Worm (Caenorhabditis elegans) whole organism, mixed stage, embryonic: ENCODE results near the gene ZK688.9.
A peak's percentile ranks its signal among the peaks of the same experiment; 100 is the strongest.

Experiments used
- M03D4.4 ChIP-seq: sonication (generic microtip); optimal IDR thresholded peaks from 2 replicates; lab custom pipeline; 2017; ENCODE audit warnings: mild to moderate bottlenecking, missing genetic modification characterization, missing compliant biosample characterization
- bed-3 ChIP-seq: fragments of 200-800 bp; sonication (Bioruptor generic); optimal IDR thresholded peaks from 3 replicates; lab custom pipeline; 2018; ENCODE audit warnings: mild to moderate bottlenecking, missing genetic modification characterization, moderate library complexity, missing compliant biosample characterization
- ceh-39 ChIP-seq: fragments of 150-350 bp; optimal IDR thresholded peaks from 2 replicates; lab custom pipeline; 2014; ENCODE audit warnings: missing biosample characterization, missing genetic modification characterization
- ceh-43 ChIP-seq: fragments of 200-800 bp; sonication (Bioruptor generic); optimal IDR thresholded peaks from 2 replicates; lab custom pipeline; 2018; ENCODE audit warnings: mild to moderate bottlenecking, missing genetic modification characterization, moderate library complexity, missing compliant biosample characterization
- ceh-83 ChIP-seq: fragments of 200-800 bp; sonication (Bioruptor generic); optimal IDR thresholded peaks from 2 replicates; lab custom pipeline; 2018; ENCODE audit warnings: mild to moderate bottlenecking, missing genetic modification characterization, missing compliant biosample characterization
- ces-1 ChIP-seq: fragments of 150-350 bp; optimal IDR thresholded peaks from 2 replicates; lab custom pipeline; 2014; ENCODE audit warnings: missing biosample characterization, missing genetic modification reagents, missing genetic modification characterization
- drap-1 ChIP-seq: fragments of 200-800 bp; sonication (Bioruptor generic); optimal IDR thresholded peaks from 3 replicates; lab custom pipeline; 2018; ENCODE audit warnings: mild to moderate bottlenecking, missing genetic modification characterization, missing compliant biosample characterization
- elt-1 ChIP-seq: sonication (generic microtip); optimal IDR thresholded peaks from 2 replicates; lab custom pipeline; 2017; ENCODE audit warnings: missing genetic modification characterization, mild to moderate bottlenecking, missing compliant biosample characterization, antibody characterized with exemption, moderate library complexity, borderline replicate concordance; ENCODE audit not compliant: insufficient read depth
- elt-3 ChIP-seq: fragments of 150-350 bp; optimal IDR thresholded peaks from 2 replicates; lab custom pipeline; 2014; ENCODE audit warnings: missing biosample characterization, missing genetic modification characterization
- ham-2 ChIP-seq: fragments of 200-800 bp; sonication (Bioruptor generic); optimal IDR thresholded peaks from 2 replicates; lab custom pipeline; 2018; ENCODE audit warnings: mild to moderate bottlenecking, missing genetic modification characterization, missing compliant biosample characterization
- hlh-1 ChIP-seq: fragments of 150-350 bp; optimal IDR thresholded peaks from 2 replicates; lab custom pipeline; 2014; ENCODE audit warnings: missing biosample characterization, missing genetic modification reagents, missing genetic modification characterization
- lin-13 ChIP-seq: fragments of 150-350 bp; optimal IDR thresholded peaks from 2 replicates; lab custom pipeline; 2014; ENCODE audit warnings: missing biosample characterization, missing genetic modification characterization
- lin-32 ChIP-seq: fragments of 200-800 bp; sonication (Bioruptor generic); optimal IDR thresholded peaks from 2 replicates; lab custom pipeline; 2018; ENCODE audit warnings: mild to moderate bottlenecking, missing genetic modification characterization, missing compliant biosample characterization
- lsy-2 ChIP-seq: fragments of 150-350 bp; optimal IDR thresholded peaks from 2 replicates; lab custom pipeline; 2014; ENCODE audit warnings: missing biosample characterization, missing genetic modification characterization
- mep-1 ChIP-seq: fragments of 150-350 bp; optimal IDR thresholded peaks from 2 replicates; lab custom pipeline; 2017; ENCODE audit warnings: missing biosample characterization, missing genetic modification reagents, missing genetic modification characterization, inconsistent platforms
- mls-2 ChIP-seq: sonication (generic microtip); optimal IDR thresholded peaks from 2 replicates; lab custom pipeline; 2016; ENCODE audit warnings: mild to moderate bottlenecking, missing genetic modification characterization, moderate library complexity, missing compliant biosample characterization
- nhr-12 ChIP-seq: fragments of 150-350 bp; optimal IDR thresholded peaks from 2 replicates; lab custom pipeline; 2014; ENCODE audit warnings: missing biosample characterization, missing genetic modification characterization
- nhr-2 ChIP-seq: fragments of 150-350 bp; optimal IDR thresholded peaks from 2 replicates; lab custom pipeline; 2014; ENCODE audit warnings: missing biosample characterization, missing genetic modification characterization
- nhr-237 ChIP-seq: fragments of 150-350 bp; optimal IDR thresholded peaks from 2 replicates; lab custom pipeline; 2014; ENCODE audit warnings: missing biosample characterization, missing genetic modification characterization
- nhr-28 ChIP-seq: fragments of 150-350 bp; optimal IDR thresholded peaks from 2 replicates; lab custom pipeline; 2014; ENCODE audit warnings: missing biosample characterization, missing genetic modification characterization
- nhr-76 ChIP-seq: sonication (generic microtip); optimal IDR thresholded peaks from 2 replicates; lab custom pipeline; 2017; ENCODE audit warnings: missing biosample characterization, missing genetic modification characterization
- pha-4 ChIP-seq: fragments of 150-350 bp; optimal IDR thresholded peaks from 2 replicates; lab custom pipeline; 2018; ENCODE audit warnings: missing biosample characterization, missing genetic modification reagents, missing genetic modification characterization
- sem-2 ChIP-seq: fragments of 200-800 bp; sonication (Bioruptor generic); optimal IDR thresholded peaks from 2 replicates; lab custom pipeline; 2018; ENCODE audit warnings: mild to moderate bottlenecking, missing genetic modification characterization, missing compliant biosample characterization
- sptf-1 ChIP-seq: sonication (generic microtip); optimal IDR thresholded peaks from 2 replicates; lab custom pipeline; 2017; ENCODE audit warnings: mild to moderate bottlenecking, missing genetic modification characterization, moderate library complexity, missing compliant biosample characterization
- tbx-8 ChIP-seq: fragments of 200-800 bp; sonication (Bioruptor generic); optimal IDR thresholded peaks from 2 replicates; lab custom pipeline; 2018; ENCODE audit warnings: mild to moderate bottlenecking, missing genetic modification characterization, moderate library complexity, missing compliant biosample characterization
- unc-120 ChIP-seq: sonication (generic microtip); optimal IDR thresholded peaks from 2 replicates; lab custom pipeline; 2017; ENCODE audit warnings: missing genetic modification characterization, missing compliant biosample characterization; ENCODE audit not compliant: poor library complexity, severe bottlenecking
- unc-39 ChIP-seq: fragments of 150-350 bp; optimal IDR thresholded peaks from 2 replicates; lab custom pipeline; 2014; ENCODE audit warnings: missing biosample characterization, missing genetic modification characterization
- zip-8 ChIP-seq: fragments of 150-350 bp; optimal IDR thresholded peaks from 2 replicates; lab custom pipeline; 2014; ENCODE audit warnings: missing biosample characterization, missing genetic modification characterization
- ztf-11 ChIP-seq: fragments of 150-350 bp; optimal IDR thresholded peaks from 2 replicates; lab custom pipeline; 2014; ENCODE audit warnings: missing biosample characterization, missing genetic modification characterization

ZK688.9 gene

ce11 chrIII:7873481-7873880 is 9.3 kb downstream of the ZK688.9 start, which contains the start of gene tyr-1:
TSS of gene tyr-1 (plus strand) at chrIII:7873781.
- TF ChIP-seq nhr-237 (tag; lab: Kevin White, UChicago) = no peak
- no peak for TF ChIP-seq elt-3 (tag; lab: Kevin White, UChicago)
- no peak for TF ChIP-seq hlh-1 (tag; lab: Kevin White, UChicago)
- TF ChIP-seq sptf-1 = no peak

- TF ChIP-seq elt-3 (tag; lab: Kevin White, UChicago) (no peak), ceh-83 (GFP tag; lab: Kevin White, UChicago) (no peak)
Observed at ce11 chrIII:7872776-7873175, 10.0 kb downstream of the ZK688.9 start.

- TF ChIP-seq sptf-1 = no peak
- TF ChIP-seq sem-2 (GFP tag; lab: Kevin White, UChicago) = no peak
- no peak for TF ChIP-seq mep-1 (tag; lab: Kevin White, UChicago)
- no peak for TF ChIP-seq drap-1
- no peak for TF ChIP-seq mls-2 (tag; lab: Kevin White, UChicago)
- TF ChIP-seq ham-2 (GFP tag; lab: Kevin White, UChicago) = no peak
Observed at ce11 chrIII:7866189-7866588, 16.6 kb downstream of the ZK688.9 start, which contains the start of gene cup-4. TSS of gene cup-4 (plus strand) at chrIII:7866489.

ce11 chrIII:7865238-7865761 is 17.5 kb downstream of the ZK688.9 start, which contains the start of gene slc-17.3:
TSS of gene slc-17.3 (minus strand) at chrIII:7865288.
- TF ChIP-seq nhr-28 (no peak), nhr-12 (tag; lab: Kevin White, UChicago) (no peak), unc-120 (no peak), nhr-76 (tag; lab: Kevin White, UChicago) (no peak), mls-2 (tag; lab: Kevin White, UChicago) (no peak), M03D4.4 (no peak), zip-8 (tag; lab: Kevin White, UChicago) (no peak), pha-4 (tag; lab: Kevin White, UChicago) (no peak), ceh-39 (tag; lab: Kevin White, UChicago) (no peak)

ce11 chrIII:7861535-7862120 is 21.2 kb downstream of the ZK688.9 start, which contains the start of gene snr-5:
TSS of gene snr-5 (plus strand) at chrIII:7862070.
- TF ChIP-seq M03D4.4 = no peak
- TF ChIP-seq ces-1 (GFP tag; lab: Kevin White, UChicago) = no peak
- TF ChIP-seq tbx-8 (GFP tag; lab: Kevin White, UChicago) = no peak
- TF ChIP-seq unc-39 (tag; lab: Kevin White, UChicago) = no peak
- TF ChIP-seq hlh-1 (tag; lab: Kevin White, UChicago) = no peak
- TF ChIP-seq lin-13 (tag; lab: Kevin White, UChicago) = no peak
- TF ChIP-seq ztf-11 (tag; lab: Kevin White, UChicago) = no peak
- no peak for TF ChIP-seq ceh-39 (tag; lab: Kevin White, UChicago)
- TF ChIP-seq zip-8 (tag; lab: Kevin White, UChicago) = no peak
- TF ChIP-seq sem-2 (GFP tag; lab: Kevin White, UChicago) = no peak
- no peak for TF ChIP-seq unc-120
- no peak for TF ChIP-seq nhr-2 (tag; lab: Kevin White, UChicago)
- TF ChIP-seq bed-3 = no peak
- TF ChIP-seq nhr-76 (tag; lab: Kevin White, UChicago) = no peak
- TF ChIP-seq mls-2 (tag; lab: Kevin White, UChicago) = no peak
- TF ChIP-seq nhr-12 (tag; lab: Kevin White, UChicago) = no peak
- TF ChIP-seq mep-1 (tag; lab: Kevin White, UChicago) = no peak
- TF ChIP-seq ham-2 (GFP tag; lab: Kevin White, UChicago) = no peak
- no peak for TF ChIP-seq lsy-2 (tag; lab: Kevin White, UChicago)
- no peak for TF ChIP-seq ceh-43 (GFP tag; lab: Kevin White, UChicago)

ce11 chrIII:7860885-7861284 is 21.9 kb downstream of the ZK688.9 start, which contains the start of gene cuc-1:
TSS of gene cuc-1 (minus strand) at chrIII:7860985.
- TF ChIP-seq hlh-1 (tag; lab: Kevin White, UChicago) = no peak
- TF ChIP-seq zip-8 (tag; lab: Kevin White, UChicago) = peak; percentile 36
- TF ChIP-seq lin-32 = no peak
- no peak for TF ChIP-seq elt-1
